Fruit fly (Drosophila melanogaster) whole organism, embryonic: ENCODE results near the gene OtopLb.
A peak's percentile ranks its signal among the peaks of the same experiment; 100 is the strongest.

Experiments used
- B-H2 ChIP-seq: fragments of 200-800 bp; sonication (Bioruptor generic); optimal IDR thresholded peaks from 2 replicates; lab custom pipeline; 2018; ENCODE audit warnings: missing biosample characterization, mild to moderate bottlenecking, missing genetic modification characterization
- BEAF-32 ChIP-seq: fragments of 200-800 bp; sonication (Bioruptor generic); optimal IDR thresholded peaks from 3 replicates; lab custom pipeline; 2017; ENCODE audit warnings: missing biosample characterization, missing genetic modification characterization, mild to moderate bottlenecking, moderate library complexity, missing genetic modification reagents
- CG10366 ChIP-seq: fragments of 200-800 bp; sonication (Bioruptor generic); IDR thresholded peaks from 2 replicates; pipeline ENCODE4 v1.3.6; 2022; ENCODE audit warnings: missing biosample characterization, missing genetic modification characterization
- CG10543 ChIP-seq: fragments of 200-800 bp; sonication (Bioruptor generic); optimal IDR thresholded peaks from 3 replicates; lab custom pipeline; 2017; ENCODE audit warnings: missing biosample characterization, mild to moderate bottlenecking, missing genetic modification characterization, moderate library complexity
- CG10654 ChIP-seq: fragments of 200-800 bp; sonication (Bioruptor generic); optimal IDR thresholded peaks from 2 replicates; lab custom pipeline; 2016; ENCODE audit warnings: missing biosample characterization, missing genetic modification characterization
- CG11696 ChIP-seq: fragments of 200-800 bp; sonication (Bioruptor generic); IDR thresholded peaks from 2 replicates; pipeline ENCODE4 v1.3.6; 2022; ENCODE audit warnings: missing biosample characterization, missing genetic modification characterization
- CG12104 ChIP-seq: fragments of 200-800 bp; sonication (Bioruptor generic); optimal IDR thresholded peaks from 3 replicates; lab custom pipeline; 2016; ENCODE audit warnings: missing biosample characterization, missing genetic modification characterization
- CG12299 ChIP-seq: fragments of 200-800 bp; sonication (Bioruptor generic); optimal IDR thresholded peaks from 2 replicates; lab custom pipeline; 2018; ENCODE audit warnings: missing biosample characterization, mild to moderate bottlenecking, missing genetic modification characterization
- CG12744 ChIP-seq: fragments of 200-800 bp; sonication (Bioruptor generic); optimal IDR thresholded peaks from 2 replicates; lab custom pipeline; 2016; ENCODE audit warnings: missing biosample characterization, missing genetic modification characterization
- CG15696 ChIP-seq: fragments of 200-800 bp; sonication (Bioruptor generic); optimal IDR thresholded peaks from 2 replicates; lab custom pipeline; 2019; ENCODE audit warnings: missing biosample characterization, mild to moderate bottlenecking, missing genetic modification characterization, moderate library complexity
- CG17385 ChIP-seq: fragments of 200-800 bp; sonication (Bioruptor generic); optimal IDR thresholded peaks from 3 replicates; lab custom pipeline; 2018; ENCODE audit warnings: missing biosample characterization, mild to moderate bottlenecking, missing genetic modification characterization
- CG1792 ChIP-seq: fragments of 200-800 bp; sonication (Bioruptor generic); optimal IDR thresholded peaks from 2 replicates; lab custom pipeline; 2016; ENCODE audit warnings: missing biosample characterization, missing genetic modification characterization
- CG18764 ChIP-seq: fragments of 200-800 bp; sonication (Bioruptor generic); optimal IDR thresholded peaks from 3 replicates; lab custom pipeline; 2016; ENCODE audit warnings: missing biosample characterization, missing genetic modification characterization
- CG6683 ChIP-seq: fragments of 200-800 bp; sonication (Bioruptor generic); optimal IDR thresholded peaks from 2 replicates; lab custom pipeline; 2017; ENCODE audit warnings: missing biosample characterization, mild to moderate bottlenecking, missing genetic modification characterization, missing genetic modification reagents
- CG7928 ChIP-seq: fragments of 200-800 bp; sonication (Bioruptor generic); optimal IDR thresholded peaks from 2 replicates; lab custom pipeline; 2017; ENCODE audit warnings: missing biosample characterization, mild to moderate bottlenecking, missing genetic modification characterization
- CG8089 ChIP-seq: fragments of 200-800 bp; sonication (Bioruptor generic); optimal IDR thresholded peaks from 3 replicates; lab custom pipeline; 2016; ENCODE audit warnings: missing biosample characterization, missing genetic modification characterization
- CG8388 ChIP-seq: fragments of 200-800 bp; sonication (Bioruptor generic); optimal IDR thresholded peaks from 2 replicates; lab custom pipeline; 2019; ENCODE audit warnings: missing biosample characterization, mild to moderate bottlenecking, missing genetic modification characterization, moderate library complexity
- CG8944 ChIP-seq: fragments of 200-800 bp; sonication (Bioruptor generic); optimal IDR thresholded peaks from 3 replicates; lab custom pipeline; 2016; ENCODE audit warnings: missing biosample characterization, missing genetic modification characterization
- CG9876 ChIP-seq: fragments of 200-800 bp; sonication (Bioruptor generic); optimal IDR thresholded peaks from 2 replicates; lab custom pipeline; 2016; ENCODE audit warnings: missing biosample characterization, missing genetic modification characterization
- CHES-1-like ChIP-seq: fragments of 200-800 bp; sonication (Bioruptor generic); optimal IDR thresholded peaks from 2 replicates; lab custom pipeline; 2016; ENCODE audit warnings: missing biosample characterization, missing genetic modification characterization
- Dll ChIP-seq: fragments of 200-800 bp; sonication (Bioruptor generic); IDR thresholded peaks from 4 replicates; pipeline ENCODE4 v1.3.6; 2022; ENCODE audit warnings: missing biosample characterization, missing genetic modification characterization; ENCODE audit not compliant: partially characterized antibody
- Doc3 ChIP-seq: fragments of 200-800 bp; sonication (Bioruptor generic); IDR thresholded peaks from 3 replicates; pipeline ENCODE4 v1.3.6; 2022; ENCODE audit warnings: missing biosample characterization, missing genetic modification characterization; ENCODE audit not compliant: partially characterized antibody
- Dref ChIP-seq: fragments of 200-800 bp; sonication (Bioruptor generic); IDR thresholded peaks from 2 replicates; pipeline ENCODE4 v1.3.6; 2022; ENCODE audit warnings: missing biosample characterization, missing genetic modification characterization
- Ets97D ChIP-seq: fragments of 200-800 bp; sonication (Bioruptor generic); optimal IDR thresholded peaks from 3 replicates; lab custom pipeline; 2016; ENCODE audit warnings: missing biosample characterization, missing genetic modification characterization
- HLH54F ChIP-seq: fragments of 200-800 bp; sonication (Bioruptor generic); optimal IDR thresholded peaks from 3 replicates; lab custom pipeline; 2016; ENCODE audit warnings: missing biosample characterization, missing genetic modification characterization
- Hand ChIP-seq: fragments of 200-800 bp; sonication (Bioruptor generic); optimal IDR thresholded peaks from 2 replicates; lab custom pipeline; 2017; ENCODE audit warnings: mild to moderate bottlenecking, missing biosample characterization, missing genetic modification reagents, missing genetic modification characterization
- Lhr ChIP-seq: fragments of 200-800 bp; sonication (Bioruptor generic); optimal IDR thresholded peaks from 3 replicates; lab custom pipeline; 2017; ENCODE audit warnings: mild to moderate bottlenecking, missing biosample characterization, missing genetic modification reagents, missing genetic modification characterization
- NK7.1 ChIP-seq: fragments of 200-800 bp; sonication (Bioruptor generic); optimal IDR thresholded peaks from 3 replicates; lab custom pipeline; 2016; ENCODE audit warnings: missing biosample characterization, missing genetic modification characterization
- Sin3A ChIP-seq: fragments of >200 bp; optimal IDR thresholded peaks from 2 replicates; lab custom pipeline; 2018
- Sox102F ChIP-seq: fragments of 200-800 bp; sonication (Bioruptor generic); optimal IDR thresholded peaks from 2 replicates; lab custom pipeline; 2018; ENCODE audit warnings: missing biosample characterization, mild to moderate bottlenecking, missing genetic modification characterization, moderate library complexity
- Xbp1 ChIP-seq: fragments of 200-800 bp; sonication (Bioruptor generic); optimal IDR thresholded peaks from 3 replicates; lab custom pipeline; 2016; ENCODE audit warnings: missing biosample characterization, mild to moderate bottlenecking, missing genetic modification characterization
- ap ChIP-seq: fragments of 200-800 bp; sonication (Bioruptor generic); IDR thresholded peaks from 2 replicates; pipeline ENCODE4 v1.3.6; 2022; ENCODE audit warnings: missing biosample characterization, missing genetic modification characterization
- cas ChIP-seq: fragments of 200-800 bp; sonication (Bioruptor generic); IDR thresholded peaks from 2 replicates; pipeline ENCODE4 v1.3.6; 2022; ENCODE audit warnings: missing biosample characterization, missing genetic modification characterization
- chn ChIP-seq: fragments of 200-800 bp; sonication (Bioruptor generic); optimal IDR thresholded peaks from 2 replicates; lab custom pipeline; 2016; ENCODE audit warnings: missing biosample characterization, missing genetic modification characterization
- eve ChIP-seq, 2 experiments: fragments of >200 bp; optimal IDR thresholded peaks; 2 replicates each; lab custom pipeline; 2017; ENCODE audit warnings: missing biosample characterization in 2 of 2, missing genetic modification characterization in 2 of 2
- hbn ChIP-seq: fragments of 200-800 bp; sonication (Bioruptor generic); IDR thresholded peaks from 2 replicates; pipeline ENCODE4 v1.3.6; 2022; ENCODE audit warnings: missing biosample characterization, missing genetic modification characterization; ENCODE audit not compliant: partially characterized antibody
- kni ChIP-seq: fragments of 200-800 bp; sonication (Bioruptor generic); optimal IDR thresholded peaks from 3 replicates; lab custom pipeline; 2017; ENCODE audit warnings: mild to moderate bottlenecking, missing biosample characterization, missing genetic modification reagents, missing genetic modification characterization
- lab ChIP-seq: fragments of 200-800 bp; sonication (Bioruptor generic); optimal IDR thresholded peaks from 3 replicates; lab custom pipeline; 2017; ENCODE audit warnings: missing biosample characterization, missing genetic modification characterization, mild to moderate bottlenecking, moderate library complexity, missing genetic modification reagents
- nerfin-1 ChIP-seq: fragments of 200-800 bp; sonication (Bioruptor generic); optimal IDR thresholded peaks from 3 replicates; lab custom pipeline; 2019; ENCODE audit warnings: missing biosample characterization, mild to moderate bottlenecking, missing genetic modification characterization, moderate library complexity
- oc ChIP-seq: fragments of 200-800 bp; sonication (Bioruptor generic); optimal IDR thresholded peaks from 2 replicates; lab custom pipeline; 2018; ENCODE audit warnings: missing biosample characterization, mild to moderate bottlenecking, missing genetic modification characterization, moderate library complexity
- org-1 ChIP-seq: fragments of 200-800 bp; sonication (Bioruptor generic); optimal IDR thresholded peaks from 2 replicates; lab custom pipeline; 2017; ENCODE audit warnings: missing biosample characterization, missing genetic modification characterization
- otp ChIP-seq: fragments of 200-800 bp; sonication (Bioruptor generic); IDR thresholded peaks from 3 replicates; pipeline ENCODE4, ENCODE4 v1.3.6; 2022; ENCODE audit warnings: missing biosample characterization, missing genetic modification characterization
- ro ChIP-seq: fragments of 200-800 bp; sonication (Bioruptor generic); IDR thresholded peaks from 2 replicates; pipeline ENCODE4 v1.3.6; 2022; ENCODE audit warnings: missing biosample characterization, missing genetic modification characterization
- row ChIP-seq: fragments of 200-800 bp; sonication (Bioruptor generic); IDR thresholded peaks from 3 replicates; pipeline ENCODE4 v1.3.6; 2022; ENCODE audit warnings: missing biosample characterization, missing genetic modification characterization
- run ChIP-seq: fragments of 200-800 bp; sonication (Bioruptor generic); optimal IDR thresholded peaks from 3 replicates; lab custom pipeline; 2018; ENCODE audit warnings: missing biosample characterization, mild to moderate bottlenecking, missing genetic modification characterization
- slbo ChIP-seq: fragments of 200-800 bp; sonication (Bioruptor generic); IDR thresholded peaks from 2 replicates; pipeline ENCODE4 v1.3.6; 2022; ENCODE audit warnings: missing biosample characterization, missing genetic modification characterization
- sr ChIP-seq: fragments of 200-800 bp; sonication (Bioruptor generic); IDR thresholded peaks from 3 replicates; pipeline ENCODE4 v1.3.6; 2022; ENCODE audit warnings: missing biosample characterization, missing genetic modification characterization
- tna ChIP-seq: fragments of 200-800 bp; sonication (Bioruptor generic); IDR thresholded peaks from 2 replicates; pipeline ENCODE4 v1.3.6; 2022; ENCODE audit warnings: missing biosample characterization, missing genetic modification characterization; ENCODE audit not compliant: partially characterized antibody
- unpg ChIP-seq: fragments of 200-800 bp; sonication (Bioruptor generic); optimal IDR thresholded peaks from 3 replicates; lab custom pipeline; 2018; ENCODE audit warnings: missing biosample characterization, mild to moderate bottlenecking, missing genetic modification characterization, moderate library complexity

OtopLb gene

DNA sequence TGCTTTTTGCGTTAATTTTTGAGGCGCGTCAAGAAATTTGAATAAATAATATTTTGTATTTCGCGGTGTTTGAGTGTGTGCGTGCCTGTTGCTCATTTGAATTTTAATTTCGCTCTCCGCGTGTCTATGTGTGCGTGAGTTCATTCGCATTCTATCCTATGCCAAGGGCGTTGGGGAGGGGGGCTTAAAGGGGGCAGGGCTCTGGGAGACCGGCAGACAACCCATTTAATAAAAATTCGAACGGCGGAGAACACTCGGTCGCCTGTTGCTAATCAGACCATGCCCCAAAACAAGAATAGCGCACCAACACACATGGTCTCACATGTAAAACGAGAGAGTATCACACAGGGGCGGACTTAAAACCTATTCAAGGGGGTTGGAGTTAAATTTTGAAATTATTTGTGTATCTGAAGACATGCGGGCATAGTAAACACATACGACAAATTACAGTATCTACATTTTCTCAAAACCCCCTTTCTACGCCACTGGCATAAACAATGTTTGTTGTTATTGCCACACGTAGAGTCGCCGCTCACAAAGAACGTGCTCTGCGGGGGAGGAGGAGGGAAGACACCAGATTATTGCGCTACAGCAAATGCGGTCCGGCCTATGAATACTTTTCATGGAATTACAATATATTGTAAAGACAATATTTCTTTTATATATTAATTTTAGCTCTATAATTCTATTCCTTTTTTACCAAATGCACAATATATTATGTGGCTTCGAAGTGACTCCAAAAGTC lies 21.6 kb upstream of the OtopLb start (continued):
- TF ChIP-seq run: peak; percentile 98
- peak; percentile 91 to 99 for TF ChIP-seq eve (GFP tag; optimal IDR thresholded peaks at IDR 0.05; lab: Kevin White, UChicago)
- TF ChIP-seq Xbp1 (GFP tag; lab: Kevin White, UChicago): peak; percentile 100
- TF ChIP-seq chn (GFP tag; lab: Kevin White, UChicago): peak; percentile 100
- peak; percentile 99 for TF ChIP-seq CG12299 (tag; lab: Kevin White, UChicago)
- TF ChIP-seq NK7.1 (GFP tag; lab: Kevin White, UChicago): peak; percentile 99
- TF ChIP-seq Sox102F (GFP tag; lab: Kevin White, UChicago): peak; percentile 100
- TF ChIP-seq Doc3 (GFP tag; lab: Robert Waterston, UW): no peak
- TF ChIP-seq otp (GFP tag; lab: Robert Waterston, UW): peak; percentile 99
- TF ChIP-seq B-H2 (GFP tag; lab: Kevin White, UChicago): peak; percentile 100
- 0 out of 4 replicates have a peak, but pooled peaks have one; percentile 16 for TF ChIP-seq Dll (GFP tag; lab: Robert Waterston, UW)
- TF ChIP-seq Ets97D (GFP tag; lab: Kevin White, UChicago): peak; percentile 97
- TF ChIP-seq Dref (GFP tag; lab: Robert Waterston, UW): peak; percentile 58
- peak; percentile 100 for TF ChIP-seq lab (GFP tag; lab: Kevin White, UChicago)
- peak; percentile 100 for TF ChIP-seq Hand (GFP tag; lab: Kevin White, UChicago)
- TF ChIP-seq CG17385 (GFP tag; lab: Kevin White, UChicago): peak; percentile 99
- TF ChIP-seq ro (GFP tag; lab: Robert Waterston, UW): peak; percentile 99
- peak; percentile 99 for TF ChIP-seq Lhr
- no peak for TF ChIP-seq hbn (GFP tag; lab: Robert Waterston, UW)
- peak; percentile 100 for TF ChIP-seq row
- TF ChIP-seq ap (GFP tag; lab: Robert Waterston, UW): peak; percentile 94
- peak; percentile 100 for TF ChIP-seq CG10543 (GFP tag; lab: Kevin White, UChicago)
- peak; percentile 93 for TF ChIP-seq sr (GFP tag; lab: Robert Waterston, UW)
- TF ChIP-seq CG8944 (GFP tag; lab: Kevin White, UChicago): peak; percentile 100
- TF ChIP-seq CG11696 (GFP tag; lab: Robert Waterston, UW): peak; percentile 98
- peak; percentile 100 for TF ChIP-seq org-1 (GFP tag; lab: Kevin White, UChicago)
- TF ChIP-seq CG18764 (GFP tag; lab: Kevin White, UChicago): peak; percentile 99
- peak; percentile 99 for TF ChIP-seq CG10654 (GFP tag; lab: Kevin White, UChicago)
- TF ChIP-seq CHES-1-like: peak; percentile 100
- peak; percentile 99 for TF ChIP-seq CG6683 (GFP tag; lab: Kevin White, UChicago)
- peak; percentile 99 for TF ChIP-seq CG12744 (GFP tag; lab: Kevin White, UChicago)
- TF ChIP-seq CG12104 (GFP tag; lab: Kevin White, UChicago): peak; percentile 99
- TF ChIP-seq CG1792 (GFP tag; lab: Kevin White, UChicago): peak; percentile 99
- TF ChIP-seq HLH54F (GFP tag; lab: Kevin White, UChicago): peak; percentile 100
- peak; percentile 99 for TF ChIP-seq oc (tag; lab: Kevin White, UChicago)
- peak; percentile 100 for TF ChIP-seq CG15696 (tag; lab: Kevin White, UChicago)
- TF ChIP-seq kni (GFP tag; lab: Kevin White, UChicago): peak; percentile 99
- TF ChIP-seq cas (GFP tag; lab: Robert Waterston, UW): peak; percentile 99
- TF ChIP-seq CG7928 (GFP tag; lab: Kevin White, UChicago): peak; percentile 90
- peak; percentile 45 for TF ChIP-seq BEAF-32 (GFP tag; lab: Kevin White, UChicago)
- TF ChIP-seq nerfin-1 (tag; lab: Kevin White, UChicago): peak; percentile 99
- TF ChIP-seq CG9876: peak; percentile 100
- peak; percentile 100 for TF ChIP-seq unpg (GFP tag; lab: Kevin White, UChicago)
- TF ChIP-seq slbo (GFP tag; lab: Robert Waterston, UW): peak; percentile 100
- peak; percentile 99 for TF ChIP-seq CG10366 (GFP tag; lab: Robert Waterston, UW)
- no peak for TF ChIP-seq Sin3A (lab: Kevin White, UChicago)
- TF ChIP-seq CG8388 (GFP tag; lab: Kevin White, UChicago): peak; percentile 99
- TF ChIP-seq tna: no peak; the same call in 1 of the 2 replicates
- TF ChIP-seq CG8089 (GFP tag; lab: Kevin White, UChicago): peak; percentile 99
